Fruit fly (Drosophila melanogaster): Measurements from ENCODE around the gene MED19.

DNA sequence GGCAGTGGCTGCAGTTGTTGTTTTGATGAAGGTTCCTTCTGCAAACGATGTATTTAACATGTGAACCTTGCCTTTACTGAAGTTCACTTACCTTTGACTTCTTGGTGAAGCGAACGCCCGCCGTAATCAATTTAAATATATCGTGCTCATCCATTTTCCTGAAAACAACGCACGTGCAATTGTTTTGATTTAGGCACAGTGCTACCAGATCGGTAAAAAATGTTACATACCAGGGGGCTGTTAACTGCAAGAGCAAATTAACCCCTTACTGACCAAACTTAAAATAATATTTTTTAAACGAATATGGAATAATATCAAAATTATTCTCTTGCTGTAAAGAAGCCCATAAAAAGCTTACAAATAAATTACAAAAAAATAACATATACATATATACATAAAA lies 41.8 kb downstream of the MED19 start, which contains the start of gene ais:
- TF ChIP-seq CTCF (optimal IDR thresholded peaks at IDR 0.05), result no peak
- TF ChIP-seq CG8478 (optimal IDR thresholded peaks at IDR 0.05), result no peak
